Fruit fly (Drosophila melanogaster): ENCODE data around the gene acj6.

acj6 gene

dm6 chrX:15379014-15379491, at the start of gene acj6:
Gene acj6 (minus strand): TSS chrX:15379064.
- TF ChIP-seq CG17801 (GFP tag; optimal IDR thresholded peaks at IDR 0.05; ENCODE audit: partially characterized antibody) = no peak

dm6 chrX:15406811-15407210, 27.9 kb upstream of the acj6 start:
- TF ChIP-seq CG17801 (GFP tag; optimal IDR thresholded peaks at IDR 0.05; ENCODE audit: partially characterized antibody) = no peak

dm6 chrX:15401861-15402260, 23.0 kb upstream of the acj6 start:
- no peak for TF ChIP-seq CG17801 (GFP tag; optimal IDR thresholded peaks at IDR 0.05; ENCODE audit: partially characterized antibody)

- TF ChIP-seq CG17801 (GFP tag; optimal IDR thresholded peaks at IDR 0.05; ENCODE audit: partially characterized antibody) = no peak
These were observed 8.5 kb upstream of the acj6 start for dm6 chrX:15387344-15387743.

dm6 chrX:15385176-15386056, 6.6 kb upstream of the acj6 start, which contains the start of gene CG9164:
Gene CG9164 (minus strand): TSS chrX:15385441.
- no peak for TF ChIP-seq CG17801 (GFP tag; optimal IDR thresholded peaks at IDR 0.05; ENCODE audit: partially characterized antibody)

- no peak for TF ChIP-seq CG17801 (GFP tag; optimal IDR thresholded peaks at IDR 0.05; ENCODE audit: partially characterized antibody)
These were observed 4.9 kb upstream of the acj6 start for dm6 chrX:15383513-15384373.

dm6 chrX:15380207-15380606, 1.3 kb upstream of the acj6 start:
- TF ChIP-seq CG17801 (GFP tag; optimal IDR thresholded peaks at IDR 0.05; ENCODE audit: partially characterized antibody) = no peak

- TF ChIP-seq CG17801 (GFP tag; optimal IDR thresholded peaks at IDR 0.05; ENCODE audit: partially characterized antibody) = no peak
These were observed 8.8 kb downstream of the acj6 start for dm6 chrX:15370103-15370502.

- TF ChIP-seq CG17801 (GFP tag; optimal IDR thresholded peaks at IDR 0.05; ENCODE audit: partially characterized antibody) = no peak
These were observed 14.4 kb downstream of the acj6 start for dm6 chrX:15364467-15364866.

dm6 chrX:15363649-15364048, 15.2 kb downstream of the acj6 start:
- no peak for TF ChIP-seq CG17801 (GFP tag; optimal IDR thresholded peaks at IDR 0.05; ENCODE audit: partially characterized antibody)

- no peak for TF ChIP-seq CG17801 (GFP tag; optimal IDR thresholded peaks at IDR 0.05; ENCODE audit: partially characterized antibody)
These were observed 17.9 kb downstream of the acj6 start, which contains the start of gene Pp1-13C for dm6 chrX:15360961-15361360. Gene Pp1-13C (minus strand): TSS chrX:15361061.

- TF ChIP-seq CG17801 (GFP tag; optimal IDR thresholded peaks at IDR 0.05; ENCODE audit: partially characterized antibody) = no peak
These were observed 22.5 kb downstream of the acj6 start for dm6 chrX:15356410-15356809.

dm6 chrX:15353654-15354053, 25.2 kb downstream of the acj6 start:
- no peak for TF ChIP-seq CG17801 (GFP tag; optimal IDR thresholded peaks at IDR 0.05; ENCODE audit: partially characterized antibody)

dm6 chrX:15352692-15353091, 26.2 kb downstream of the acj6 start:
- no peak for TF ChIP-seq CG17801 (GFP tag; optimal IDR thresholded peaks at IDR 0.05; ENCODE audit: partially characterized antibody)

dm6 chrX:15344473-15345331, 34.2 kb downstream of the acj6 start, which contains the start of the genes CG12608 and Prp5:
Gene CG12608 (minus strand): TSS chrX:15344625.
Gene Prp5 (plus strand): TSS chrX:15345169.
- no peak for TF ChIP-seq CG17801 (GFP tag; optimal IDR thresholded peaks at IDR 0.05; ENCODE audit: partially characterized antibody)

All from ovary, adult (tissue).